Fruit fly (Drosophila melanogaster): ENCODE data around the gene TotE.
A peak's percentile ranks its signal among the peaks of the same experiment; 100 is the strongest.

TotE gene

dm6 chr2L:19912277-19912676 lies 1.0 kb downstream of the TotE start, which contains the start of gene TotF:
Gene TotF (minus strand): TSS chr2L:19912377.
- TF ChIP-seq CG11902 (GFP tag; optimal IDR thresholded peaks at IDR 0.05) (no peak), CG1621 (tag; optimal IDR thresholded peaks at IDR 0.05) (no peak), svp (GFP tag) (peak; percentile 62), CG8319 (GFP tag; optimal IDR thresholded peaks at IDR 0.05) (no peak)

DNA sequence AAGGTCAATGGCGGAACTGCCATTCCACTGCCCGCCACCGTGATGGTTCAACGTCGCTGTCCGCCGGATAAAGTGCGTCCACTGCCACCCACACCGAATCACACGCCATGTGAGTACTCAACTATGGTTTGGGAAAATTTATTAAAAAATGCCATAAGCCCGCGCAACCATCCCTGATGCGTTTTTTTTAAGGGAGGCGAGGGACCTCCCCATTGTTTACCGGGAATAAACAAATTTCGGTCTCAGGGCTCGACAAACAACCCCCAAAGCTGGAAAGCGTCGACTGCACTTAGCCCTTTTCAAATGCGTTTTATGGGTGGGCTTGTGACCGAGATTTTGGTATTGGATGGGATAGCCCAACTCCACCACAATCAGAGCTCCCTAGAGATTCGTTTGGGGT lies 5.5 kb downstream of the TotE start:
- TF ChIP-seq CG31627 (GFP tag; optimal IDR thresholded peaks at IDR 0.05) = no peak
- no peak for TF ChIP-seq CG34406 (GFP tag; optimal IDR thresholded peaks at IDR 0.05)
- no peak for TF ChIP-seq CG16779 (tag; optimal IDR thresholded peaks at IDR 0.05)
- TF ChIP-seq Eip78C (GFP tag) = peak; percentile 28
- no peak for TF ChIP-seq spab (GFP tag; optimal IDR thresholded peaks at IDR 0.05)
- TF ChIP-seq Ets96B (tag; optimal IDR thresholded peaks at IDR 0.05) = no peak

- TF ChIP-seq OdsH (GFP tag; optimal IDR thresholded peaks at IDR 0.05) (peak; percentile 75), eg (GFP tag; IDR thresholded peaks at IDR 0.05) (0 out of 3 replicates have a peak, but pooled peaks have one; percentile 43), CG31627 (GFP tag; optimal IDR thresholded peaks at IDR 0.05) (peak; percentile 55), salr (GFP tag; optimal IDR thresholded peaks at IDR 0.05) (peak; percentile 20 to 44), Smox (GFP tag; optimal IDR thresholded peaks at IDR 0.05) (peak; percentile 74), CG6808 (GFP tag; optimal IDR thresholded peaks at IDR 0.05) (peak; percentile 44), fd59A (GFP tag; optimal IDR thresholded peaks at IDR 0.05) (peak; percentile 55), CG6276 (GFP tag; optimal IDR thresholded peaks at IDR 0.05) (peak; percentile 45), CG15336 (GFP tag; IDR thresholded peaks at IDR 0.05) (peak; percentile 78), Eip75B (GFP tag; optimal IDR thresholded peaks at IDR 0.05) (peak; percentile 70), vri (GFP tag; optimal IDR thresholded peaks at IDR 0.05) (peak; percentile 26), CG4318 (GFP tag; optimal IDR thresholded peaks at IDR 0.05) (peak; percentile 54), CG8319 (GFP tag; optimal IDR thresholded peaks at IDR 0.05) (no peak), spab (GFP tag; optimal IDR thresholded peaks at IDR 0.05) (peak; percentile 32), lz (GFP tag; optimal IDR thresholded peaks at IDR 0.05) (peak; percentile 59), Eip78C (GFP tag) (peak; percentile 92), Sox102F (GFP tag; optimal IDR thresholded peaks at IDR 0.05) (peak; percentile 66), pdm3 (GFP tag; optimal IDR thresholded peaks at IDR 0.05) (peak; percentile 45), cyc (GFP tag; optimal IDR thresholded peaks at IDR 0.05) (peak; percentile 75), CG11902 (GFP tag; optimal IDR thresholded peaks at IDR 0.05) (peak; percentile 53), Gug (GFP tag; IDR thresholded peaks at IDR 0.05) (peak; percentile 20; the same call in 1 of the 2 replicates), Hr4 (GFP tag; optimal IDR thresholded peaks at IDR 0.05) (peak; percentile 61), CG7368 (GFP tag; optimal IDR thresholded peaks at IDR 0.05) (peak; percentile 33), Eip93F (GFP tag; optimal IDR thresholded peaks at IDR 0.05) (no peak), Lpt (GFP tag; optimal IDR thresholded peaks at IDR 0.05) (no peak), fkh (GFP tag; optimal IDR thresholded peaks at IDR 0.05) (no peak), CG6792 (GFP tag; optimal IDR thresholded peaks at IDR 0.05) (peak; percentile 42), CG9139 (GFP tag; optimal IDR thresholded peaks at IDR 0.05) (peak; percentile 5), CG6854 (GFP tag; optimal IDR thresholded peaks at IDR 0.05) (no peak), topi (GFP tag; optimal IDR thresholded peaks at IDR 0.05) (peak; percentile 80), CG16779 (tag; optimal IDR thresholded peaks at IDR 0.05) (peak; percentile 22), ss (GFP tag; optimal IDR thresholded peaks at IDR 0.05) (peak; percentile 29 to 46), CG11294 (GFP tag; IDR thresholded peaks at IDR 0.05) (no peak), CG32006 (GFP tag; optimal IDR thresholded peaks at IDR 0.05) (peak; percentile 67), CG1621 (tag; optimal IDR thresholded peaks at IDR 0.05) (peak; percentile 26), dsx (GFP tag; optimal IDR thresholded peaks at IDR 0.05; ENCODE audit: poor library complexity, severe bottlenecking) (peak; percentile 74), fd85E (GFP tag; optimal IDR thresholded peaks at IDR 0.05) (no peak), svp (GFP tag) (peak; percentile 86), dac (GFP tag; optimal IDR thresholded peaks at IDR 0.05) (no peak), Hr38 (GFP tag; optimal IDR thresholded peaks at IDR 0.05) (no peak), Sox15 (GFP tag; optimal IDR thresholded peaks at IDR 0.05) (peak; percentile 14), Ets21C (GFP tag; optimal IDR thresholded peaks at IDR 0.05) (peak; percentile 69), CG34406 (GFP tag; optimal IDR thresholded peaks at IDR 0.05) (peak; percentile 57), net (GFP tag; optimal IDR thresholded peaks at IDR 0.05) (peak; percentile 55), Met (GFP tag; optimal IDR thresholded peaks at IDR 0.05) (peak; percentile 69), esn (GFP tag; optimal IDR thresholded peaks at IDR 0.05) (peak; percentile 64)
Measured at dm6 chr2L:19905233-19905632, 8.1 kb downstream of the TotE start.
